Worm (Caenorhabditis elegans) whole organism, early embryonic: ENCODE data around the gene K06H7.1.

Experiments
- aly-1 ChIP-seq: sonication (generic microtip); optimal IDR thresholded peaks from 2 replicates; lab custom pipeline; 2016; ENCODE audit warnings: missing genetic modification characterization, missing compliant biosample characterization
- ama-1 ChIP-seq: fragments of 150-350 bp; optimal IDR thresholded peaks from 2 replicates; lab custom pipeline; 2014
- ceh-36 ChIP-seq: sonication (generic microtip); optimal IDR thresholded peaks from 2 replicates; lab custom pipeline; 2016; ENCODE audit warnings: missing genetic modification characterization, inconsistent platforms, missing compliant biosample characterization
- hmbx-1 ChIP-seq: sonication (generic microtip); optimal IDR thresholded peaks from 2 replicates; lab custom pipeline; 2016; ENCODE audit warnings: mild to moderate bottlenecking, missing genetic modification characterization, missing compliant biosample characterization
- sea-1 ChIP-seq: fragments of 200-800 bp; sonication (Bioruptor generic); conservative IDR thresholded peaks from 2 replicates; pipeline ENCODE4 v1.3.6; 2022; ENCODE audit warnings: missing genetic modification characterization, missing compliant biosample characterization
- tbx-11 ChIP-seq: fragments of 200-800 bp; sonication (Bioruptor generic); IDR thresholded peaks from 2 replicates; pipeline ENCODE4 v1.3.6; 2022; ENCODE audit warnings: missing genetic modification characterization, missing compliant biosample characterization
- tbx-37 ChIP-seq: fragments of 200-800 bp; sonication (Bioruptor generic); conservative IDR thresholded peaks from 2 replicates; pipeline ENCODE4 v1.3.6; 2022; ENCODE audit warnings: missing genetic modification reagents, missing genetic modification characterization, missing compliant biosample characterization

DNA sequence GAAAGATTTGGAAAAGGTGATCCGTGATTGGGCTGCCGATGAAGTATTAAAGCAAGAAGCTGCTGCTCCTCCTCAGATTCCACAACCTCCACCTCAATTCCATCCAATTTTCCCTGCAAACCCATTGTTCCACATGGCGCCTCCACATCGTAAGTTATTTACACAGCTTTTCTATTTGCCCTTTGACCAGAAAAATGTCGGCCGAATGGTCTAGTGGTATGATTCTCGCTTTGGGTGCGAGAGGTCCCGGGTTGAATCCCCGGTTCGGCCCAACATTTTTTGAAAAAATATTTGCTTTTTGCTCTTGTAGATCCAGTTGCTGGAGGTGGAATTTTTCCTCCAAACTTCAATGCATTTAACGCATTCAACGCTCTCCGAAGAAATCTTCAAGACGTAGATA lies 29.9 kb upstream of the K06H7.1 start:
- TF ChIP-seq ama-1 (lab: Kevin White, UChicago) (no peak), tbx-37 (GFP tag; lab: Robert Waterston, UW) (no peak), ceh-36 (tag; lab: Kevin White, UChicago) (no peak), sea-1 (GFP tag; lab: Robert Waterston, UW) (no peak), aly-1 (tag; lab: Kevin White, UChicago) (no peak), tbx-11 (GFP tag; lab: Robert Waterston, UW) (no peak), hmbx-1 (no peak)
